Fruit fly (Drosophila melanogaster) whole organism: ENCODE measurements around the gene Myt1.

Source experiments
- CG8478 ChIP-seq: fragments of >200 bp; optimal IDR thresholded peaks from 2 replicates; lab custom pipeline; 2018; ENCODE audit warnings: inconsistent platforms
- pan ChIP-seq: fragments of >200 bp; optimal IDR thresholded peaks from 2 replicates; lab custom pipeline; 2017

DNA sequence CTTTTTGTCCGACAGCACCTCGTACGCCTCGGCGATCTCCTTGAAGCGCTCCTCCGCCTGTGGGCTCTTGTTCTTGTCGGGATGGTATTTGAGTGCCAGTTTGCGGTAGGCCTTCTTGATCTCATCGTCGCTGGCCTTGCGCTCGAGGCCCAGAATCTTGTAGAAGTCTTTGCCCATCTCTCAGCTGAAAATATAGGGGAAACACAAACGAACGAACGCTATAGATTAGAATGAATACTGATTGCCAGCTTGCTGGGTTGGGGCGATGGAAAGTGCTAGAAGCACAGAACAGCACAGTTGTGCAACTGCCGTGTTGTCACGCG is 28.0 kb downstream of the Myt1 start:
- TF ChIP-seq pan, result no peak
- no peak for TF ChIP-seq CG8478 (lab: Kevin White, UChicago)
